Fruit fly (Drosophila melanogaster) whole organism, embryonic: ENCODE results near the gene Cks85A.
A peak's percentile ranks its signal among the peaks of the same experiment; 100 is the strongest.

Source experiments
- Adf1 ChIP-seq: fragments of 200-800 bp; sonication (Bioruptor generic); IDR thresholded peaks from 2 replicates; pipeline ENCODE4 v1.3.6; 2022; ENCODE audit warnings: missing biosample characterization, missing genetic modification characterization
- Atf6 ChIP-seq: fragments of 200-800 bp; sonication (Bioruptor generic); IDR thresholded peaks from 2 replicates; pipeline ENCODE4 v1.3.6; 2022; ENCODE audit warnings: missing biosample characterization, missing genetic modification characterization
- BtbVII ChIP-seq: fragments of 200-800 bp; sonication (Bioruptor generic); optimal IDR thresholded peaks from 3 replicates; lab custom pipeline; 2017; ENCODE audit warnings: missing biosample characterization, mild to moderate bottlenecking, missing genetic modification characterization
- CG14014 ChIP-seq: fragments of 200-800 bp; sonication (Bioruptor generic); IDR thresholded peaks from 2 replicates; pipeline ENCODE4 v1.3.6; 2022; ENCODE audit warnings: missing biosample characterization, missing genetic modification characterization
- CG14050 ChIP-seq: fragments of 200-800 bp; sonication (Bioruptor generic); IDR thresholded peaks from 3 replicates; pipeline ENCODE4 v1.3.6; 2022; ENCODE audit warnings: missing biosample characterization, missing genetic modification characterization
- CG1647 ChIP-seq: fragments of 200-800 bp; sonication (Bioruptor generic); optimal IDR thresholded peaks from 3 replicates; lab custom pipeline; 2016; ENCODE audit warnings: missing biosample characterization, missing genetic modification characterization
- CG16863 ChIP-seq: fragments of 200-800 bp; sonication (Bioruptor generic); optimal IDR thresholded peaks from 3 replicates; lab custom pipeline; 2016; ENCODE audit warnings: missing biosample characterization, missing genetic modification characterization
- CG17612 ChIP-seq: fragments of 200-800 bp; sonication (Bioruptor generic); IDR thresholded peaks from 2 replicates; pipeline ENCODE4 v1.3.6; 2022; ENCODE audit warnings: missing biosample characterization, missing genetic modification characterization
- CG2129 ChIP-seq: fragments of 200-800 bp; sonication (Bioruptor generic); IDR thresholded peaks from 2 replicates; pipeline ENCODE4 v1.3.6; 2022; ENCODE audit warnings: missing biosample characterization, missing genetic modification characterization; ENCODE audit not compliant: partially characterized antibody
- CG31441 ChIP-seq: fragments of 200-800 bp; sonication (Bioruptor generic); IDR thresholded peaks from 2 replicates; pipeline ENCODE4 v1.3.6; 2022; ENCODE audit warnings: missing biosample characterization, missing genetic modification characterization
- CG3838 ChIP-seq: fragments of 200-800 bp; sonication (Bioruptor generic); optimal IDR thresholded peaks from 3 replicates; lab custom pipeline; 2016; ENCODE audit warnings: missing biosample characterization, missing genetic modification characterization
- CG4707 ChIP-seq: fragments of 200-800 bp; sonication (Bioruptor generic); optimal IDR thresholded peaks from 2 replicates; lab custom pipeline; 2018; ENCODE audit warnings: missing biosample characterization, mild to moderate bottlenecking, missing genetic modification characterization, moderate library complexity
- CG6654 ChIP-seq: fragments of 200-800 bp; sonication (Bioruptor generic); optimal IDR thresholded peaks from 2 replicates; lab custom pipeline; 2017; ENCODE audit warnings: missing biosample characterization, mild to moderate bottlenecking, missing genetic modification characterization
- CG6689 ChIP-seq: fragments of 200-800 bp; sonication (Bioruptor generic); IDR thresholded peaks from 2 replicates; pipeline ENCODE4 v1.3.6; 2022; ENCODE audit warnings: missing biosample characterization, missing genetic modification characterization
- CG7556 ChIP-seq: fragments of 200-800 bp; sonication (Bioruptor generic); optimal IDR thresholded peaks from 2 replicates; lab custom pipeline; 2017; ENCODE audit warnings: missing biosample characterization, mild to moderate bottlenecking, missing genetic modification characterization
- CG8281 ChIP-seq: fragments of 200-800 bp; sonication (Bioruptor generic); optimal IDR thresholded peaks from 2 replicates; lab custom pipeline; 2018; ENCODE audit warnings: missing biosample characterization, mild to moderate bottlenecking, missing genetic modification characterization, moderate library complexity
- CG9797 ChIP-seq: fragments of 200-800 bp; sonication (Bioruptor generic); optimal IDR thresholded peaks from 3 replicates; lab custom pipeline; 2018; ENCODE audit warnings: missing biosample characterization, mild to moderate bottlenecking, missing genetic modification characterization
- Dad ChIP-seq: fragments of 200-800 bp; sonication (Bioruptor generic); optimal IDR thresholded peaks from 3 replicates; lab custom pipeline; 2016; ENCODE audit warnings: missing biosample characterization, missing genetic modification characterization
- HLHmδ ChIP-seq: fragments of 200-800 bp; sonication (Bioruptor generic); optimal IDR thresholded peaks from 2 replicates; lab custom pipeline; 2018; ENCODE audit warnings: missing biosample characterization, mild to moderate bottlenecking, missing genetic modification characterization, moderate library complexity
- Lpt ChIP-seq: fragments of >200 bp; optimal IDR thresholded peaks from 2 replicates; lab custom pipeline; 2018; ENCODE audit warnings: missing biosample characterization, missing genetic modification characterization
- Max ChIP-seq: fragments of 200-800 bp; sonication (Bioruptor generic); optimal IDR thresholded peaks from 2 replicates; lab custom pipeline; 2016; ENCODE audit warnings: missing biosample characterization, mild to moderate bottlenecking, missing genetic modification characterization
- NFAT ChIP-seq: fragments of 200-800 bp; sonication (Bioruptor generic); IDR thresholded peaks from 2 replicates; pipeline ENCODE4 v1.3.6; 2022; ENCODE audit warnings: missing biosample characterization, missing genetic modification characterization
- Nf-YB ChIP-seq: fragments of 200-800 bp; sonication (Bioruptor generic); optimal IDR thresholded peaks from 3 replicates; lab custom pipeline; 2019; ENCODE audit warnings: missing biosample characterization, mild to moderate bottlenecking, missing genetic modification characterization, moderate library complexity
- Side ChIP-seq: fragments of 200-800 bp; sonication (Bioruptor generic); optimal IDR thresholded peaks from 2 replicates; lab custom pipeline; 2016; ENCODE audit warnings: missing biosample characterization, missing genetic modification characterization
- Vsx1 ChIP-seq: fragments of 200-800 bp; sonication (Bioruptor generic); optimal IDR thresholded peaks from 2 replicates; lab custom pipeline; 2017; ENCODE audit warnings: missing biosample characterization, mild to moderate bottlenecking, missing genetic modification characterization, missing genetic modification reagents
- ap ChIP-seq: fragments of 200-800 bp; sonication (Bioruptor generic); IDR thresholded peaks from 2 replicates; pipeline ENCODE4 v1.3.6; 2022; ENCODE audit warnings: missing biosample characterization, missing genetic modification characterization
- az2 ChIP-seq: fragments of 200-800 bp; sonication (Bioruptor generic); optimal IDR thresholded peaks from 3 replicates; lab custom pipeline; 2016; ENCODE audit warnings: missing biosample characterization, missing genetic modification characterization
- bowl ChIP-seq: fragments of 200-800 bp; sonication (Bioruptor generic); IDR thresholded peaks from 2 replicates; pipeline ENCODE4 v1.3.6; 2022; ENCODE audit warnings: missing biosample characterization, missing genetic modification characterization
- chinmo ChIP-seq: fragments of 200-800 bp; sonication (Bioruptor generic); IDR thresholded peaks from 4 replicates; pipeline ENCODE4 v1.3.6; 2022; ENCODE audit warnings: missing biosample characterization, missing genetic modification characterization; ENCODE audit not compliant: partially characterized antibody
- chm ChIP-seq: fragments of 200-800 bp; sonication (Bioruptor generic); IDR thresholded peaks from 2 replicates; pipeline ENCODE4 v1.3.6; 2022; ENCODE audit warnings: missing biosample characterization, missing genetic modification characterization
- danr ChIP-seq: fragments of 200-800 bp; sonication (Bioruptor generic); IDR thresholded peaks from 2 replicates; pipeline ENCODE4 v1.3.6; 2022; ENCODE audit warnings: missing biosample characterization, missing genetic modification characterization
- disco-r ChIP-seq: fragments of 200-800 bp; sonication (Bioruptor generic); optimal IDR thresholded peaks from 2 replicates; lab custom pipeline; 2016; ENCODE audit warnings: missing biosample characterization, missing genetic modification characterization
- ewg ChIP-seq: fragments of 200-800 bp; sonication (Bioruptor generic); optimal IDR thresholded peaks from 3 replicates; lab custom pipeline; 2017; ENCODE audit warnings: mild to moderate bottlenecking, missing biosample characterization, missing genetic modification reagents, missing genetic modification characterization
- fd64A ChIP-seq: fragments of 200-800 bp; sonication (Bioruptor generic); optimal IDR thresholded peaks from 3 replicates; lab custom pipeline; 2018; ENCODE audit warnings: missing biosample characterization, mild to moderate bottlenecking, missing genetic modification characterization
- fd96Cb ChIP-seq: fragments of 200-800 bp; sonication (Bioruptor generic); optimal IDR thresholded peaks from 2 replicates; lab custom pipeline; 2018; ENCODE audit warnings: missing biosample characterization, mild to moderate bottlenecking, missing genetic modification characterization, moderate library complexity
- gce ChIP-seq: fragments of 200-800 bp; sonication (Bioruptor generic); IDR thresholded peaks from 3 replicates; pipeline ENCODE4 v1.3.6; 2022; ENCODE audit warnings: missing biosample characterization, missing genetic modification characterization
- hkb ChIP-seq, 2 experiments: fragments of 200-800 bp in 1 of 2; fragments of >200 bp in 1 of 2; sonication (Bioruptor generic) in 1 of 2; IDR thresholded peaks in 1 of 2; optimal IDR thresholded peaks in 1 of 2; 2 replicates each; pipeline versions ENCODE4 v1.3.6 to Lab custom; 2017 to 2022; ENCODE audit warnings: missing biosample characterization in 1 of 2, missing genetic modification characterization in 1 of 2
- jing ChIP-seq: fragments of 200-800 bp; sonication (Bioruptor generic); optimal IDR thresholded peaks from 2 replicates; lab custom pipeline; 2018; ENCODE audit warnings: missing biosample characterization, mild to moderate bottlenecking, missing genetic modification characterization
- jumu ChIP-seq: fragments of 200-800 bp; sonication (Bioruptor generic); optimal IDR thresholded peaks from 3 replicates; lab custom pipeline; 2016; ENCODE audit warnings: missing biosample characterization, missing genetic modification characterization
- lab ChIP-seq: fragments of 200-800 bp; sonication (Bioruptor generic); optimal IDR thresholded peaks from 3 replicates; lab custom pipeline; 2017; ENCODE audit warnings: missing biosample characterization, missing genetic modification characterization, mild to moderate bottlenecking, moderate library complexity, missing genetic modification reagents
- oc ChIP-seq: fragments of 200-800 bp; sonication (Bioruptor generic); optimal IDR thresholded peaks from 2 replicates; lab custom pipeline; 2018; ENCODE audit warnings: missing biosample characterization, mild to moderate bottlenecking, missing genetic modification characterization, moderate library complexity
- onecut ChIP-seq: fragments of 200-800 bp; sonication (Bioruptor generic); IDR thresholded peaks from 2 replicates; pipeline ENCODE4 v1.3.6; 2022; ENCODE audit warnings: missing biosample characterization, missing genetic modification characterization
- pan ChIP-seq, 4 experiments: fragments of >200 bp in 3 of 4; fragments of 200-800 bp in 1 of 4; sonication (Bioruptor generic) in 1 of 4; optimal IDR thresholded peaks in 3 of 4; IDR thresholded peaks in 1 of 4; 2 replicates each; pipeline versions ENCODE4 v1.3.6 to Lab custom; 2017 to 2022; ENCODE audit warnings: missing biosample characterization in 2 of 4, missing genetic modification characterization in 2 of 4, mixed read lengths in 1 of 4
- pb ChIP-seq: fragments of 200-800 bp; sonication (Bioruptor generic); optimal IDR thresholded peaks from 3 replicates; lab custom pipeline; 2016; ENCODE audit warnings: missing biosample characterization, missing genetic modification characterization
- ranshi ChIP-seq: fragments of 200-800 bp; sonication (Bioruptor generic); IDR thresholded peaks from 2 replicates; pipeline ENCODE4 v1.3.6; 2022; ENCODE audit warnings: missing biosample characterization, missing genetic modification characterization
- scrt ChIP-seq: fragments of 200-800 bp; sonication (Bioruptor generic); optimal IDR thresholded peaks from 2 replicates; lab custom pipeline; 2018; ENCODE audit warnings: missing biosample characterization, mild to moderate bottlenecking, missing genetic modification characterization, moderate library complexity
- slbo ChIP-seq: fragments of 200-800 bp; sonication (Bioruptor generic); IDR thresholded peaks from 2 replicates; pipeline ENCODE4 v1.3.6; 2022; ENCODE audit warnings: missing biosample characterization, missing genetic modification characterization
- so ChIP-seq: fragments of 200-800 bp; sonication (Bioruptor generic); IDR thresholded peaks from 3 replicates; pipeline ENCODE4 v1.3.6; 2022; ENCODE audit warnings: missing biosample characterization, missing genetic modification characterization
- toy ChIP-seq: fragments of 200-800 bp; sonication (Bioruptor generic); IDR thresholded peaks from 2 replicates; pipeline ENCODE4 v1.3.6; 2022; ENCODE audit warnings: missing biosample characterization, missing genetic modification characterization

Gene Cks85A

DNA sequence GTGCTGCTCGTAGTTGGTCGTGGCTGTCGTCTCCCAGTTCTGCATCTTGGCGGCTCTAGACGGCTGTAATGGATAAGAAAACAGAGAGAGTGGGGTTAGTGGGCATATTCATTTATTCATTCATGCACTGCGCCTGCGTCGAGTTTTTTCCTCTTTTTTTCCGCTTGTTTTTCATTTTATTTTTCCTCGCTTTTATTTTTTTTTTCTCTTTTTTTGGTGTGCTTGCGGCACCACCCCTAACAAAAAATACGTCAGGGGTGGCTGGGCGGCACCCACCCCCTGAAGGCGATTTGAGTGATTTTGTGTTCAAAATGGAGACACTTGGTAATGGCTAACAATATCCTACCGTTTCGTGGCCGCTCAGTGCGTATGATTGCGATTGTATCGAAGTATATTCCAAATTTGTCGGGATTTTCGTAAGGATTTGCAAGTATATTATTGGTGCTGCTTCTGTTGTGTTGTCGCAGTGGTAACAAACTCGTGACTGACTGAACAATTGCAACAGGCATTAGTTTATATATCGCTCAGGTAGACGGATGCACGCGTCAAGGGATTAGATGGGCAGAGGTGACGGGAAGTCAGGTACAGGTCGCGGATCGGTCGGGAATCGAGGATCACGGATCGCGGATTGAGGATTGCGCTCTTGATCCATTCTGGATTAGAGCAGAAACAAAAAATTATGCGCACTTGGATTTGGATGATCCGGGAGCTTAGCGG lies 24.0 kb downstream of the Cks85A start (continued):
- no peak for TF ChIP-seq pb (GFP tag; lab: Kevin White, UChicago)
- TF ChIP-seq Adf1: peak; percentile 63; the same call in 1 of the 2 replicates
- no peak for TF ChIP-seq pan (optimal IDR thresholded peaks at IDR 0.05; lab: Kevin White, UChicago)
- peak in 1 of 2 experiments; percentile 20 for TF ChIP-seq pan (GFP tag; optimal IDR thresholded peaks at IDR 0.05 in 1 of 2, IDR thresholded peaks at IDR 0.05 in 1 of 2)
- TF ChIP-seq ap: no peak
- peak; percentile 68 for TF ChIP-seq ewg (GFP tag; lab: Kevin White, UChicago)
- no peak for TF ChIP-seq az2 (GFP tag; lab: Kevin White, UChicago)
- TF ChIP-seq bowl (GFP tag; lab: Robert Waterston, UW): no peak
- peak; percentile 67; the same call in 1 of the 3 replicates for TF ChIP-seq so
- TF ChIP-seq CG16863 (GFP tag; lab: Kevin White, UChicago): no peak
- TF ChIP-seq gce: no peak
- TF ChIP-seq jumu: no peak
- no peak for TF ChIP-seq ranshi (GFP tag; lab: Robert Waterston, UW)
- no peak for TF ChIP-seq CG31441 (GFP tag; lab: Robert Waterston, UW)
- no peak for TF ChIP-seq jing (GFP tag; lab: Kevin White, UChicago)
- TF ChIP-seq Dad (GFP tag; lab: Kevin White, UChicago): no peak
- no peak for TF ChIP-seq CG17612 (GFP tag; lab: Robert Waterston, UW)
- peak; percentile 36; the same call in 1 of the 2 replicates for TF ChIP-seq NFAT (GFP tag; lab: Robert Waterston, UW)
- TF ChIP-seq slbo (GFP tag; lab: Robert Waterston, UW): no peak
- TF ChIP-seq danr (GFP tag; lab: Robert Waterston, UW): no peak
- no peak for TF ChIP-seq Side (GFP tag; lab: Kevin White, UChicago)
- TF ChIP-seq BtbVII: peak; percentile 84
- TF ChIP-seq Vsx1 (GFP tag; lab: Kevin White, UChicago): no peak
- no peak for TF ChIP-seq CG9797
- peak; percentile 37 for TF ChIP-seq scrt (GFP tag; lab: Kevin White, UChicago)
- no peak for TF ChIP-seq chinmo (GFP tag; lab: Robert Waterston, UW)
- peak; percentile 50; the same call in 1 of the 2 replicates for TF ChIP-seq chm (GFP tag; lab: Robert Waterston, UW)
- no peak for TF ChIP-seq Max
- no peak for TF ChIP-seq hkb (optimal IDR thresholded peaks at IDR 0.05; lab: Kevin White, UChicago)
- TF ChIP-seq hkb (GFP tag; IDR thresholded peaks at IDR 0.05; lab: Robert Waterston, UW): no peak
- no peak for TF ChIP-seq CG8281 (tag; lab: Kevin White, UChicago)
- TF ChIP-seq Atf6 (GFP tag; lab: Robert Waterston, UW): peak; percentile 78
- TF ChIP-seq oc (tag; lab: Kevin White, UChicago): no peak
- TF ChIP-seq CG14014 (GFP tag; lab: Robert Waterston, UW): 0 out of 2 replicates have a peak, but pooled peaks have one; percentile 45
- no peak for TF ChIP-seq HLHmδ (GFP tag; lab: Kevin White, UChicago)
- TF ChIP-seq CG2129 (GFP tag; lab: Robert Waterston, UW): no peak
- TF ChIP-seq CG1647: no peak
- no peak for TF ChIP-seq fd64A (GFP tag; lab: Kevin White, UChicago)
- peak; percentile 48; the same call in 1 of the 2 replicates for TF ChIP-seq toy (GFP tag; lab: Robert Waterston, UW)
- TF ChIP-seq lab: peak; percentile 56
- no peak for TF ChIP-seq CG7556
- peak; percentile 66 for TF ChIP-seq Nf-YB (GFP tag; lab: Kevin White, UChicago)
- TF ChIP-seq CG14050 (GFP tag; lab: Robert Waterston, UW): no peak
- TF ChIP-seq CG6654 (GFP tag; lab: Kevin White, UChicago): no peak
- TF ChIP-seq onecut (GFP tag; lab: Robert Waterston, UW): peak; percentile 14; the same call in 1 of the 2 replicates
- no peak for TF ChIP-seq Lpt
- TF ChIP-seq CG6689 (GFP tag; lab: Robert Waterston, UW): no peak
- TF ChIP-seq fd96Cb (tag; lab: Kevin White, UChicago): no peak
- no peak for TF ChIP-seq disco-r (GFP tag; lab: Kevin White, UChicago)
- no peak for TF ChIP-seq CG4707 (GFP tag; lab: Kevin White, UChicago)
- TF ChIP-seq CG3838: no peak
